Worm (Caenorhabditis elegans) whole organism, L1 larva: Measurements from ENCODE around the gene tat-1.

Experiments used
- lin-35 ChIP-seq, 2 experiments: fragments of 150-350 bp; optimal IDR thresholded peaks; 2 replicates each; lab custom pipeline; 2014; ENCODE audit warnings: missing biosample characterization in 2 of 2, missing genetic modification characterization in 2 of 2, missing genetic modification reagents in 2 of 2
- nhr-12 ChIP-seq: sonication (generic microtip); optimal IDR thresholded peaks from 2 replicates; lab custom pipeline; 2017; ENCODE audit warnings: missing biosample characterization, missing genetic modification characterization
- nhr-237 ChIP-seq: fragments of 150-350 bp; optimal IDR thresholded peaks from 2 replicates; lab custom pipeline; 2014; ENCODE audit warnings: missing biosample characterization, missing genetic modification characterization
- nhr-76 ChIP-seq: sonication (generic microtip); optimal IDR thresholded peaks from 2 replicates; lab custom pipeline; 2017; ENCODE audit warnings: missing biosample characterization, missing genetic modification characterization
- unc-62 ChIP-seq: fragments of 150-350 bp; optimal IDR thresholded peaks from 2 replicates; lab custom pipeline; 2014; ENCODE audit warnings: missing biosample characterization, missing genetic modification reagents, missing genetic modification characterization

ce11 chrIII:12398468-12398867, 23.1 kb downstream of the tat-1 start:
- TF ChIP-seq unc-62 = no peak
- TF ChIP-seq nhr-12 (tag; lab: Kevin White, UChicago) = no peak
- TF ChIP-seq nhr-237 (tag; lab: Kevin White, UChicago) = no peak
- TF ChIP-seq nhr-76 = no peak
- no peak for TF ChIP-seq lin-35 (GFP tag; optimal IDR thresholded peaks at IDR 0.05; lab: Kevin White, UChicago)
